Fruit fly (Drosophila melanogaster) whole organism, wandering third instar larva: ENCODE measurements around the gene CG15423.

ENCODE experiments used
- CG32264 ChIP-seq: fragments of 200-800 bp; sonication (Bioruptor generic); optimal IDR thresholded peaks from 2 replicates; lab custom pipeline; 2016; ENCODE audit warnings: missing biosample characterization, missing genetic modification characterization
- CG9705 ChIP-seq: fragments of 200-800 bp; sonication (Bioruptor generic); optimal IDR thresholded peaks from 2 replicates; lab custom pipeline; 2018; ENCODE audit warnings: missing biosample characterization, mild to moderate bottlenecking, missing genetic modification characterization
- CrebA ChIP-seq: fragments of 200-800 bp; sonication (Bioruptor generic); optimal IDR thresholded peaks from 2 replicates; lab custom pipeline; 2016; ENCODE audit warnings: missing biosample characterization, mild to moderate bottlenecking, missing genetic modification characterization, borderline replicate concordance
- Dfd ChIP-seq: fragments of >200 bp; optimal IDR thresholded peaks from 2 replicates; lab custom pipeline; 2017; ENCODE audit warnings: missing biosample characterization, missing genetic modification characterization
- GATAd ChIP-seq: sonication (Bioruptor generic); optimal IDR thresholded peaks from 2 replicates; lab custom pipeline; 2016; ENCODE audit warnings: missing biosample characterization, missing genetic modification characterization
- HLH106 ChIP-seq: fragments of 200-800 bp; optimal IDR thresholded peaks from 3 replicates; lab custom pipeline; 2019; ENCODE audit warnings: missing biosample characterization, mild to moderate bottlenecking, missing genetic modification characterization, moderate library complexity
- Hnf4 ChIP-seq: fragments of 200-800 bp; sonication (Bioruptor generic); optimal IDR thresholded peaks from 2 replicates; lab custom pipeline; 2016; ENCODE audit warnings: missing biosample characterization, mild to moderate bottlenecking, missing genetic modification characterization
- Hr78 ChIP-seq: fragments of >200 bp; optimal IDR thresholded peaks from 2 replicates; lab custom pipeline; 2017; ENCODE audit warnings: missing biosample characterization, missing genetic modification characterization
- Mio ChIP-seq: sonication (Bioruptor generic); optimal IDR thresholded peaks from 2 replicates; lab custom pipeline; 2016; ENCODE audit warnings: missing biosample characterization, missing genetic modification characterization
- Myc ChIP-seq: fragments of >200 bp; optimal IDR thresholded peaks from 2 replicates; lab custom pipeline; 2017
- N ChIP-seq: fragments of >200 bp; optimal IDR thresholded peaks from 2 replicates; lab custom pipeline; 2018; ENCODE audit warnings: missing biosample characterization, missing external identifiers, missing genetic modification characterization
- Sp1 ChIP-seq: fragments of 200-800 bp; sonication (Bioruptor generic); optimal IDR thresholded peaks from 3 replicates; lab custom pipeline; 2019; ENCODE audit warnings: missing biosample characterization, mild to moderate bottlenecking, missing genetic modification characterization, moderate library complexity
- Vsx2 ChIP-seq: fragments of 200-300, 225-300 bp; sonication (Bioruptor generic); optimal IDR thresholded peaks from 2 replicates; lab custom pipeline; 2018; ENCODE audit warnings: missing biosample characterization, missing genetic modification characterization; ENCODE audit not compliant: partially characterized antibody
- brk ChIP-seq: fragments of 200-800 bp; sonication (Bioruptor generic); optimal IDR thresholded peaks from 2 replicates; lab custom pipeline; 2016; ENCODE audit warnings: missing biosample characterization, mild to moderate bottlenecking, missing genetic modification characterization
- dl ChIP-seq, 2 experiments: fragments of 175-275, 200-275 bp in 1 of 2; fragments of 200-275 bp in 1 of 2; sonication (Bioruptor generic); optimal IDR thresholded peaks; lab custom pipeline; 2018; ENCODE audit warnings: mild to moderate bottlenecking in 2 of 2, missing biosample characterization in 2 of 2, missing genetic modification characterization in 2 of 2, moderate library complexity in 2 of 2; ENCODE audit not compliant: partially characterized antibody in 2 of 2, insufficient read depth in 1 of 2
- dmrt93B ChIP-seq: fragments of 200-800 bp; sonication (Bioruptor generic); optimal IDR thresholded peaks from 2 replicates; lab custom pipeline; 2018; ENCODE audit warnings: missing biosample characterization, mild to moderate bottlenecking, missing genetic modification characterization
- dsf ChIP-seq: sonication (Bioruptor generic); optimal IDR thresholded peaks from 2 replicates; lab custom pipeline; 2016; ENCODE audit warnings: missing biosample characterization, missing genetic modification characterization, borderline replicate concordance
- ey ChIP-seq: fragments of 200-800 bp; sonication (Bioruptor generic); optimal IDR thresholded peaks from 2 replicates; lab custom pipeline; 2016; ENCODE audit warnings: missing biosample characterization, missing genetic modification characterization
- foxo ChIP-seq, 2 experiments: fragments of 200-800 bp; sonication (Bioruptor generic); optimal IDR thresholded peaks; 2 replicates in 1 of 2; 3 replicates in 1 of 2; lab custom pipeline; 2016 to 2017; ENCODE audit warnings: missing biosample characterization in 2 of 2, missing genetic modification characterization in 2 of 2
- fru ChIP-seq: fragments of 200-800 bp; sonication (Bioruptor generic); optimal IDR thresholded peaks from 3 replicates; lab custom pipeline; 2016; ENCODE audit warnings: missing biosample characterization, mild to moderate bottlenecking, missing genetic modification characterization
- h ChIP-seq: fragments of 200-800 bp; sonication (Bioruptor generic); optimal IDR thresholded peaks from 3 replicates; lab custom pipeline; 2016; ENCODE audit warnings: missing biosample characterization, mild to moderate bottlenecking, missing genetic modification characterization
- psq ChIP-seq: fragments of 200-800 bp; sonication (Bioruptor generic); optimal IDR thresholded peaks from 3 replicates; lab custom pipeline; 2017; ENCODE audit warnings: missing biosample characterization, mild to moderate bottlenecking, missing genetic modification characterization, moderate library complexity
- sage ChIP-seq: fragments of 200-800 bp; sonication (Bioruptor generic); optimal IDR thresholded peaks from 2 replicates; lab custom pipeline; 2016; ENCODE audit warnings: missing biosample characterization, mild to moderate bottlenecking, missing genetic modification characterization
- sv ChIP-seq: fragments of 200-800 bp; sonication (Bioruptor generic); optimal IDR thresholded peaks from 3 replicates; lab custom pipeline; 2016; ENCODE audit warnings: missing biosample characterization, missing genetic modification characterization
- woc ChIP-seq: sonication (Bioruptor generic); optimal IDR thresholded peaks from 2 replicates; lab custom pipeline; 2016; ENCODE audit warnings: missing biosample characterization, mild to moderate bottlenecking, missing genetic modification characterization

The CG15423 gene

dm6 chr2L:4004684-4005083 is 1.2 kb upstream of the CG15423 start, which contains the start of gene CG15422:
Gene CG15422 (plus strand): TSS chr2L:4004984.
- TF ChIP-seq dmrt93B (GFP tag; lab: Kevin White, UChicago) (no peak), CG32264 (no peak), sv (GFP tag; lab: Kevin White, UChicago) (no peak), brk (GFP tag; lab: Kevin White, UChicago) (no peak), woc (GFP tag; lab: Kevin White, UChicago) (no peak)

DNA sequence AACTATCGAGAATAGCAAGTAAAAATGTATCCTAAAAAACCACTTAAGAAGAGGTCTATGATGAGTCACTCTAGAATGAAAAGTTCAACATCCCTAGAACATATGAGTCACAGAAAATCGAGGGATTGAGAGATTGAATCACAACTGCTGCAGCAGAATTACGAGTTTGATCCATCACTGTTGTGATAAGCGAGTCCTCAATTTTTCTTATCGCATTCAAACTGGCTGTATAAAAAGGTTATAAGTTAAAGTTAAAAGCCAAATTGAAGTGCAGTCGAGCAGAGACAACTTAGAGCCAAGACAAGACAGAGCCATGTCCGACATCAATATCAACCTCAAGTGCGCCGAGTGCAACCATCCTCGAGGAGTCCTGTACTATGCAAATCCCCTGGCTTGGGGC is 1.5 kb downstream of the CG15423 start, which contains the start of gene CG43773:
Gene CG43773 (plus strand): TSS at position 301 of the 400 bp plus-strand sequence.
- no peak for TF ChIP-seq Dfd
- TF ChIP-seq HLH106 (tag; lab: Kevin White, UChicago): no peak
- TF ChIP-seq CG9705: no peak
- TF ChIP-seq Myc (lab: Kevin White, UChicago): no peak
- TF ChIP-seq brk (GFP tag; lab: Kevin White, UChicago): no peak
- TF ChIP-seq Hr78: no peak
- TF ChIP-seq Mio (GFP tag; lab: Kevin White, UChicago): no peak
- TF ChIP-seq, all 38 proteins: peak for 0

DNA sequence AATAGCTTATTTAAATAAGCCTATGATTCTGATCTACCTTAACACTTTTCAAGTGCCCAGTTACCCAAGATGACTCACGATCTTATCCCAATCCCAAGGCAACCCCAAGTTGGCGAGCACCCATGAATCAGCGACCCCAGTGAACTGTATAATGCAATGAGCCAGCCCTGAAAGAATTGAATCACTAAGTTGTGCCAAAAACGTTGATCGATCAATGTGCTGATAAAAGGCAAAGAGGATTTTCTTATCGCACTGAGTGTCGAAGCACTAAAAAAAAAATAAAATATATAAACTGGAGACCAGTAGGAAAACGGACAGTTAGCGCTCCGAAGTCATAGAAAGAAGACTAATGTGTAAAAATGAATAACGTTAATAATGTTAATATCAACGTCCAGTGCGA is 2.5 kb downstream of the CG15423 start, which contains the start of gene CG43774:
Gene CG43774 (plus strand): TSS at position 301 of the 400 bp plus-strand sequence.
- TF ChIP-seq dl (GFP tag; optimal IDR thresholded peaks at IDR 0.05; lab: Kevin White, UChicago; ENCODE audit: insufficient read depth in 1 of 2, partially characterized antibody in 2 of 2): no peak
- TF ChIP-seq N (GFP tag; lab: Kevin White, UChicago): no peak
- TF ChIP-seq Vsx2: no peak
- no peak for TF ChIP-seq Dfd
- TF ChIP-seq GATAd: no peak
- TF ChIP-seq dsf (GFP tag; lab: Kevin White, UChicago): no peak
- TF ChIP-seq brk (GFP tag; lab: Kevin White, UChicago): no peak
- TF ChIP-seq sv (GFP tag; lab: Kevin White, UChicago): no peak
- TF ChIP-seq Sp1: no peak
- TF ChIP-seq foxo (GFP tag; optimal IDR thresholded peaks at IDR 0.05; lab: Kevin White, UChicago): no peak
- TF ChIP-seq HLH106 (tag; lab: Kevin White, UChicago): no peak
- no peak for TF ChIP-seq sage
- TF ChIP-seq h: no peak
- no peak for TF ChIP-seq psq (GFP tag; lab: Kevin White, UChicago)
- no peak for TF ChIP-seq Hnf4 (GFP tag; lab: Kevin White, UChicago)
- TF ChIP-seq Mio (GFP tag; lab: Kevin White, UChicago): no peak
- no peak for TF ChIP-seq dmrt93B (GFP tag; lab: Kevin White, UChicago)
- no peak for TF ChIP-seq Hr78

dm6 chr2L:4012089-4012488 is 6.2 kb downstream of the CG15423 start:
- TF ChIP-seq sage: no peak
- TF ChIP-seq HLH106 (tag; lab: Kevin White, UChicago): peak; percentile 0

DNA sequence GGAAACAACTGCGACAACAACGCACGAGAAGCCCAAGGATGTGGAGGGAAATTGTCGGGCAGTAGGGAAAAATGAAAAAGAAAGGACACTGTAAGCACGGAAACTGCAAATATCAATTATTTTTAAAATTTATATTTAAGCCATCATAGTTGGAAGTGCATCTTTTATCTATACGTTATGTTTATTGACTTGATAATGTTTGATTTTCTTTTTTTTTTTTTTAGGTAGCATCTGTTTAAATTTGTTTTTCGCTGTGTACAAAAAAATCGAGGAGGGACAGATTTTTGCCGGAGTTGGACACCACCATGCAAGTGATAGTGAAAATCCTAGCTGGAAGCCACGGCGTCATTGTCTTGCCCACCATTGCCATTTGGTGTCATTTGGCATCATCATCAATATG is 13.4 kb downstream of the CG15423 start:
- TF ChIP-seq ey: no peak
- no peak for TF ChIP-seq dmrt93B (GFP tag; lab: Kevin White, UChicago)
- TF ChIP-seq HLH106 (tag; lab: Kevin White, UChicago): no peak
- TF ChIP-seq sv (GFP tag; lab: Kevin White, UChicago): peak; percentile 10
- TF ChIP-seq, all 38 proteins: peak for 1

DNA sequence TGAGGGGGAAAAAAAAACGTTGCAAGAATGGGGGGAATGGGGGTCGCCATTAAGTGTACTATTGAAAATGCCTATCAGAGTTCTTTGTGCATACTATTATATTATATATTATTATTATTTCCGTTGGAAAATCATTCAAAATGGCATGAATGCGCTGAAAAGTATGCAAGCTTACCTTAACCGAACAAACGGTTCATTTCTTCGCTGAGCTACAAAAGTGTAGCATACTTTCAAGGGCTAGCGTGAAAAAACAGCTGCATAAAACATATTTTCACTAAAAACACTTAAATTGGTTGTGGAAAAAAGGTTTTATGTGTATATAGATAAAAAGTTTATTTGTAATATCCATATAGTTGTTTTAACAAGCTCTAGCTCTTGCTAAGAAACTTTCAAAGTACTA is 13.9 kb downstream of the CG15423 start:
- TF ChIP-seq sage: no peak
- no peak for TF ChIP-seq fru (GFP tag; lab: Kevin White, UChicago)
- no peak for TF ChIP-seq CrebA (GFP tag; lab: Kevin White, UChicago)
- TF ChIP-seq Myc (lab: Kevin White, UChicago): peak; percentile 61
- TF ChIP-seq, all 38 proteins: peak for 1

DNA sequence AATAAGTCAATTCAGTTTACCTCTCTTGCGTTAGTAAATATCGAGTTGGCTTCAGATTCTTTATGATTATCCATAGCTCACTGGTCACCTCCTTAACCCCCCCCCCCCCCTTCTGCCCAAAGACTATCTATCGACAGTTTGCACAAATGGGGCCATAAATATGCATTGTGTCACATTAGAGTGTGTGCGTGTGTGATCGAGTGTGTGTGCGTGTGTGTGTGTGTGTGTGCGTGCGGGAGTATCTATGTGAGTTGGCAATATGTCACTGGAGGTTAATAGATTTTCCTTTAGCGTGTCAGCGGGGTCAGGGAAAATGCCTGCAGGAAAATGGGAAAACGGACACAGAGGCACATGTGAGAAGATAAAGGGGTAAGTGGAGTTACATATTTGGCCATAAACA is 14.3 kb downstream of the CG15423 start:
- TF ChIP-seq Dfd (peak; percentile 67), dl (GFP tag; optimal IDR thresholded peaks at IDR 0.05; lab: Kevin White, UChicago; ENCODE audit: insufficient read depth in 1 of 2, partially characterized antibody in 2 of 2) (no peak)
